Worm (Caenorhabditis elegans): Measurements from ENCODE around the gene Y51H7C.41.

DNA sequence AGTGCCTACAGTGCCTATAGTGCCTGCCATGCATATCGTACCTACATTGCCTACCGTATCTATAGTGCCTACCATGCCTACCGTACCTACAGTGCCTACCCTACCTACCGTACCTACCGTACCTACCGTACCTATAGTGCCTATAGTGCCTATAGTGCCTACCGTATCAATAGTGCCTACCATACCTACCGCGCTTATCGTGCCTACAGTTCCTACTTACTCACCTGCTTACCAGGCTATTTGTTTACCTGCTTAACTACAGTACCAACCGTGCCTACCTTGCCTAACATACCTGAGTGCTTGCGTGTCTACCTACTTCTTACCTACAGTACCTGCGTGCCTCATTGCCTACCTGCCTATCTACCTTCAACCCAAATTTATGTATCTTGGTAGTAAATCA lies 38.4 kb downstream of the Y51H7C.41 start:
- TF ChIP-seq elt-3 (tag; optimal IDR thresholded peaks at IDR 0.05), result no peak
- no peak for TF ChIP-seq pqm-1 (tag; optimal IDR thresholded peaks at IDR 0.05)
- no peak for TF ChIP-seq nhr-28 (tag; optimal IDR thresholded peaks at IDR 0.05)
- no peak for TF ChIP-seq nhr-12 (tag; optimal IDR thresholded peaks at IDR 0.05)
- TF ChIP-seq unc-39 (tag; optimal IDR thresholded peaks at IDR 0.05), result no peak
- no peak for TF ChIP-seq unc-62 (GFP tag; optimal IDR thresholded peaks at IDR 0.05)
- TF ChIP-seq egl-27 (tag; optimal IDR thresholded peaks at IDR 0.05), result no peak
- no peak for TF ChIP-seq ceh-16 (tag; optimal IDR thresholded peaks at IDR 0.05)
- no peak for TF ChIP-seq jun-1 (tag; optimal IDR thresholded peaks at IDR 0.05)
- no peak for TF ChIP-seq aly-2 (tag; optimal IDR thresholded peaks at IDR 0.05)
- TF ChIP-seq daf-12 (tag; optimal IDR thresholded peaks at IDR 0.05), result no peak
- TF ChIP-seq ceh-82 (tag; optimal IDR thresholded peaks at IDR 0.05), result no peak
- TF ChIP-seq nhr-77 (tag; optimal IDR thresholded peaks at IDR 0.05), result no peak

Measured in whole organism, L3 larva.